Worm (Caenorhabditis elegans): ENCODE data around the gene F41E6.8.

- TF ChIP-seq ama-1 (optimal IDR thresholded peaks at IDR 0.05) (no peak), R02D3.7 (tag; optimal IDR thresholded peaks at IDR 0.05) (no peak), Y5F2A.4 (GFP tag; optimal IDR thresholded peaks at IDR 0.05) (no peak), nhr-237 (tag; optimal IDR thresholded peaks at IDR 0.05) (no peak), lin-38 (GFP tag; IDR thresholded peaks at IDR 0.05) (no peak), ztf-11 (tag; optimal IDR thresholded peaks at IDR 0.05) (no peak)
Measured at ce11 chrV:8594105-8594964, 7.0 kb downstream of the F41E6.8 start, which contains the start of gene tag-196.
